Fruit fly (Drosophila melanogaster) whole organism, embryonic: ENCODE measurements around the gene cac.

ENCODE experiments used
- CG10321 ChIP-seq: fragments of 200-800 bp; sonication (Bioruptor generic); IDR thresholded peaks from 2 replicates; pipeline ENCODE4 v1.3.6; 2022; ENCODE audit warnings: missing biosample characterization, missing genetic modification characterization
- CG15514 ChIP-seq: fragments of 200-800 bp; sonication (Bioruptor generic); optimal IDR thresholded peaks from 3 replicates; lab custom pipeline; 2017; ENCODE audit warnings: missing biosample characterization, missing genetic modification characterization, mild to moderate bottlenecking, moderate library complexity, missing genetic modification reagents
- CG18262 ChIP-seq: fragments of 200-800 bp; optimal IDR thresholded peaks from 3 replicates; lab custom pipeline; 2019; ENCODE audit warnings: missing biosample characterization, mild to moderate bottlenecking, missing genetic modification characterization, moderate library complexity
- CG18764 ChIP-seq: fragments of 200-800 bp; sonication (Bioruptor generic); optimal IDR thresholded peaks from 3 replicates; lab custom pipeline; 2016; ENCODE audit warnings: missing biosample characterization, missing genetic modification characterization
- HLH54F ChIP-seq: fragments of 200-800 bp; sonication (Bioruptor generic); optimal IDR thresholded peaks from 3 replicates; lab custom pipeline; 2016; ENCODE audit warnings: missing biosample characterization, missing genetic modification characterization
- NC2α ChIP-seq: fragments of 200-800 bp; sonication (Bioruptor generic); optimal IDR thresholded peaks from 2 replicates; lab custom pipeline; 2016; ENCODE audit warnings: missing biosample characterization, missing genetic modification characterization
- NC2β ChIP-seq: fragments of 200-800 bp; sonication (Bioruptor generic); optimal IDR thresholded peaks from 2 replicates; lab custom pipeline; 2016; ENCODE audit warnings: missing biosample characterization, missing genetic modification characterization
- gro ChIP-seq: fragments of 200-800 bp; sonication (Bioruptor generic); optimal IDR thresholded peaks from 2 replicates; lab custom pipeline; 2016; ENCODE audit warnings: missing biosample characterization, missing genetic modification characterization
- klu ChIP-seq: fragments of 200-800 bp; sonication (Bioruptor generic); IDR thresholded peaks from 2 replicates; pipeline ENCODE4 v1.3.6; 2022; ENCODE audit warnings: missing biosample characterization, missing genetic modification characterization
- psq ChIP-seq: fragments of 200-800 bp; sonication (Bioruptor generic); optimal IDR thresholded peaks from 2 replicates; lab custom pipeline; 2017; ENCODE audit warnings: missing biosample characterization, missing genetic modification characterization
- ttk ChIP-seq: fragments of 200-800 bp; sonication (Bioruptor generic); IDR thresholded peaks from 2 replicates; pipeline ENCODE4 v2.1.2; 2022; ENCODE audit warnings: missing biosample characterization, missing genetic modification characterization
- yki ChIP-seq: fragments of >200 bp; optimal IDR thresholded peaks from 3 replicates; lab custom pipeline; 2018

DNA sequence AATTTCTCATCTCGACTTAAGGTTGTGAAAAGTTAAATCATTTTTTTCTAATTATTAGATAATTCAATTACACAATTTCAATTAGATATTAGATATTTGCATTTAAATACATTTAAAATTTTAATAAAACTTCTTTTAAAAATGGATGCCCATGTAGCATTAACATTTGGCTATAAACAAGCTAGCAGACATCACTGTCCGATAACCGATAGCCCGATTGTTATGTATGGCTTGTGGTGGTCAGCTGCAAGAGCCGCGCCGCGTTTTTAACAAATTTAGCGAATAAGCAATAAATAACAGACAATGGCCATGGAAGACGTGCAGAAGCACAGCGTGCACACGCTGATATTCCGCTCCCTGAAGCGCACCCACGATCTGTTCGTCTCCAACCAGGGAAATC, 36.0 kb upstream of the cac start, which contains the start of gene Tango4:
- TF ChIP-seq yki (lab: Kevin White, UChicago) (no peak), CG10321 (no peak), CG18764 (GFP tag; lab: Kevin White, UChicago) (no peak), CG18262 (tag; lab: Kevin White, UChicago) (no peak), klu (no peak), NC2α (GFP tag; lab: Kevin White, UChicago) (no peak), ttk (no peak), gro (GFP tag; lab: Kevin White, UChicago) (no peak), NC2β (no peak), psq (GFP tag; lab: Kevin White, UChicago) (no peak), CG15514 (GFP tag; lab: Kevin White, UChicago) (no peak), HLH54F (GFP tag; lab: Kevin White, UChicago) (no peak)
